Worm (Caenorhabditis elegans): ENCODE data around the gene btf-1.

btf-1 gene

DNA sequence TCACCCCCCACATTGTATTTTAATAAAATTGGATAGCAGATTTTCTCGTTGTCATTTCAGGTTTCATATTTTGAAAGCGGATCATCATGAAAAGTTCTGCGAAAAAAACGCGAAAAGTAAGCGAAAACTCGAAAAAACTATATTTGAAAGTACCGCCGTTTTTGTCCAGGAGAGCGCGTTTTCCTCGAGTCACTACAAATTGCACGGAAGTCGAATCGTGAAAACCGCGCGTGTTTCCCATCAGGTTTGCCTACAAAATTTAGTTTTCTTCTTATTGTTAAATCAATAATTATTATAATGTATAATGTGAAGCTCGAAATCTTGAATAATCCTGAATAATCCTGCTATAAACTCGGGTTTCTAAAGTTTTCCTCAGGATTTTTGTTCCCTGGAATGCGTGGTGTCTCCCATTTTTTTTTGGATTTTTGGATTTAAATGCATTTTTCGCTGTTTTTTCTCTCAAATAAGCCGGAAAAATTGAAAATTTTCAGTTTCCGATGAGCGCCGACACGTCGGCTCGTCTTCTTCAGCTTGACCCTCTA, at the start of gene btf-1:
Gene btf-1, plus strand, starts transcription at position 492 of the 542 bp plus-strand sequence.
- no peak for TF ChIP-seq ztf-11 (tag; optimal IDR thresholded peaks at IDR 0.05)
- peak; percentile 66 for TF ChIP-seq R02D3.7 (tag; optimal IDR thresholded peaks at IDR 0.05)
- no peak for TF ChIP-seq ztf-4 (tag; optimal IDR thresholded peaks at IDR 0.05)
- TF ChIP-seq nhr-12 (tag; optimal IDR thresholded peaks at IDR 0.05): no peak
- TF ChIP-seq nhr-67 (tag; optimal IDR thresholded peaks at IDR 0.05): no peak
- no peak for TF ChIP-seq eor-1 (tag; optimal IDR thresholded peaks at IDR 0.05)
- TF ChIP-seq nhr-25 (tag; optimal IDR thresholded peaks at IDR 0.05): peak; percentile 20
- no peak for TF ChIP-seq ceh-82 (tag; optimal IDR thresholded peaks at IDR 0.05)
- TF ChIP-seq pha-4 (tag; optimal IDR thresholded peaks at IDR 0.05): peak; percentile 78
- TF ChIP-seq skn-1 (tag; optimal IDR thresholded peaks at IDR 0.05): peak; percentile 60
- peak; percentile 70 for TF ChIP-seq fkh-10 (GFP tag; optimal IDR thresholded peaks at IDR 0.05)
- no peak for TF ChIP-seq fos-1 (tag; optimal IDR thresholded peaks at IDR 0.05)
- peak; percentile 54 for TF ChIP-seq jun-1 (tag; optimal IDR thresholded peaks at IDR 0.05)
- no peak for TF ChIP-seq nhr-11 (tag; optimal IDR thresholded peaks at IDR 0.05)
- TF ChIP-seq ZK546.5 (tag; optimal IDR thresholded peaks at IDR 0.05): no peak
- peak; percentile 70 for TF ChIP-seq lsy-12 (tag; optimal IDR thresholded peaks at IDR 0.05)
- peak; percentile 61 for TF ChIP-seq hmg-11 (tag; optimal IDR thresholded peaks at IDR 0.05)
- TF ChIP-seq snpc-4 (tag; optimal IDR thresholded peaks at IDR 0.05): peak; percentile 41
- TF ChIP-seq pqm-1 (tag; optimal IDR thresholded peaks at IDR 0.05): peak; percentile 5
- peak; percentile 44 for TF ChIP-seq lin-39 (tag; optimal IDR thresholded peaks at IDR 0.05)
- TF ChIP-seq daf-12 (tag; optimal IDR thresholded peaks at IDR 0.05): no peak
- TF ChIP-seq lin-15B (tag; optimal IDR thresholded peaks at IDR 0.05): peak; percentile 87
- peak; percentile 45 for TF ChIP-seq ceh-28 (tag; optimal IDR thresholded peaks at IDR 0.05)
- peak; percentile 68 for TF ChIP-seq nfya-1 (tag; optimal IDR thresholded peaks at IDR 0.05; ENCODE audit: insufficient read depth)
- peak; percentile 76 for TF ChIP-seq nhr-77 (tag; optimal IDR thresholded peaks at IDR 0.05)
- peak; percentile 82 for TF ChIP-seq ama-1 (optimal IDR thresholded peaks at IDR 0.05)
- no peak for TF ChIP-seq ceh-16 (tag; optimal IDR thresholded peaks at IDR 0.05)
- peak; percentile 49 for TF ChIP-seq nhr-23 (tag; optimal IDR thresholded peaks at IDR 0.05)
- peak; percentile 50 for TF ChIP-seq egl-5 (tag; optimal IDR thresholded peaks at IDR 0.05)
- TF ChIP-seq elt-2 (tag; optimal IDR thresholded peaks at IDR 0.05): peak; percentile 51
- no peak for TF ChIP-seq nhr-237 (tag; optimal IDR thresholded peaks at IDR 0.05)

- TF ChIP-seq ztf-11 (tag; optimal IDR thresholded peaks at IDR 0.05): no peak
- TF ChIP-seq ztf-4 (tag; optimal IDR thresholded peaks at IDR 0.05): no peak
Measured at ce11 chrII:13152409-13152808, 47.6 kb upstream of the btf-1 start.

ce11 chrII:13153299-13153698, 46.7 kb upstream of the btf-1 start, which contains the start of gene spe-18:
Gene spe-18, minus strand, starts transcription at chrII:13153399.
- no peak for TF ChIP-seq nhr-43 (tag; optimal IDR thresholded peaks at IDR 0.05; ENCODE audit: poor library complexity, severe bottlenecking)
- TF ChIP-seq unc-39 (tag; optimal IDR thresholded peaks at IDR 0.05): no peak
- no peak for TF ChIP-seq zag-1 (tag; optimal IDR thresholded peaks at IDR 0.05)
- no peak for TF ChIP-seq eor-1 (tag; optimal IDR thresholded peaks at IDR 0.05)
- TF ChIP-seq nhr-77 (tag; optimal IDR thresholded peaks at IDR 0.05): no peak
- no peak for TF ChIP-seq ceh-9 (tag; optimal IDR thresholded peaks at IDR 0.05)
- TF ChIP-seq egl-27 (tag; optimal IDR thresholded peaks at IDR 0.05): no peak
- no peak for TF ChIP-seq nhr-25 (tag; optimal IDR thresholded peaks at IDR 0.05)
- no peak for TF ChIP-seq pha-4 (tag; optimal IDR thresholded peaks at IDR 0.05)
- TF ChIP-seq elt-1 (tag; optimal IDR thresholded peaks at IDR 0.05): no peak
- TF ChIP-seq fkh-10 (GFP tag; optimal IDR thresholded peaks at IDR 0.05): no peak
- TF ChIP-seq daf-12 (tag; optimal IDR thresholded peaks at IDR 0.05): no peak
- TF ChIP-seq ztf-4 (tag; optimal IDR thresholded peaks at IDR 0.05): no peak
- no peak for TF ChIP-seq ceh-28 (tag; optimal IDR thresholded peaks at IDR 0.05)
- TF ChIP-seq nhr-23 (tag; optimal IDR thresholded peaks at IDR 0.05): no peak
- TF ChIP-seq nfya-1 (tag; optimal IDR thresholded peaks at IDR 0.05; ENCODE audit: insufficient read depth): no peak
- TF ChIP-seq nhr-76 (tag; optimal IDR thresholded peaks at IDR 0.05): no peak
- no peak for TF ChIP-seq elt-3 (tag; optimal IDR thresholded peaks at IDR 0.05)
- no peak for TF ChIP-seq aly-2 (tag; optimal IDR thresholded peaks at IDR 0.05)
- no peak for TF ChIP-seq lsy-12 (tag; optimal IDR thresholded peaks at IDR 0.05)

Measured in whole organism, L3 larva.